Fruit fly (Drosophila melanogaster): Measurements from ENCODE around the gene CG32533.

Gene CG32533

dm6 chrX:19479134-19479533, at the start of gene CG32533:
Gene CG32533, minus strand, starts transcription at chrX:19479411.
- TF ChIP-seq CG11247 (GFP tag; IDR thresholded peaks at IDR 0.05) (no peak), salm (tag; optimal IDR thresholded peaks at IDR 0.05) (no peak), Dref (GFP tag; IDR thresholded peaks at IDR 0.05) (peak; percentile 54), ci (GFP tag; IDR thresholded peaks at IDR 0.05) (no peak), crp (GFP tag; optimal IDR thresholded peaks at IDR 0.05) (peak in 1 of 2 experiments; percentile 62), BtbVII (GFP tag; optimal IDR thresholded peaks at IDR 0.05) (no peak), croc (GFP tag; conservative IDR thresholded peaks at IDR 0.05) (no peak), CG34422 (GFP tag; IDR thresholded peaks at IDR 0.05) (no peak), MBD-R2 (GFP tag; IDR thresholded peaks at IDR 0.05) (peak; percentile 38; the same call in 1 of the 2 replicates), CG31441 (GFP tag; IDR thresholded peaks at IDR 0.05) (no peak), bbx (GFP tag; IDR thresholded peaks at IDR 0.05; ENCODE audit: partially characterized antibody) (0 out of 2 replicates have a peak, but pooled peaks have one; percentile 13), CG7271 (tag; optimal IDR thresholded peaks at IDR 0.05) (no peak), CG3726 (GFP tag; IDR thresholded peaks at IDR 0.05) (no peak), CG17829 (tag; optimal IDR thresholded peaks at IDR 0.05) (no peak), CG15011 (GFP tag; optimal IDR thresholded peaks at IDR 0.05) (no peak), CG31365 (tag; optimal IDR thresholded peaks at IDR 0.05) (no peak), CoRest (tag; optimal IDR thresholded peaks at IDR 0.05) (no peak), CG9932 (GFP tag; IDR thresholded peaks at IDR 0.05) (no peak), CG5953 (GFP tag; IDR thresholded peaks at IDR 0.05) (no peak), CG9817 (tag; optimal IDR thresholded peaks at IDR 0.05) (no peak), tna (GFP tag; IDR thresholded peaks at IDR 0.05; ENCODE audit: partially characterized antibody) (peak; percentile 32; the same call in 1 of the 2 replicates), CG13287 (GFP tag; IDR thresholded peaks at IDR 0.05; ENCODE audit: partially characterized antibody) (peak; percentile 9; the same call in 1 of the 2 replicates), Pdp1 (GFP tag; optimal IDR thresholded peaks at IDR 0.05) (peak in 1 of 2 experiments; percentile 43), GATAe (GFP tag; conservative IDR thresholded peaks at IDR 0.05) (no peak), emc (GFP tag; optimal IDR thresholded peaks at IDR 0.05) (no peak), CG34224 (GFP tag; IDR thresholded peaks at IDR 0.05; ENCODE audit: partially characterized antibody) (0 out of 3 replicates have a peak, but pooled peaks have one; percentile 6), sr (GFP tag; IDR thresholded peaks at IDR 0.05) (no peak), Scr (GFP tag; IDR thresholded peaks at IDR 0.05; ENCODE audit: partially characterized antibody) (0 out of 2 replicates have a peak, but pooled peaks have one; percentile 8), MESR4 (GFP tag; optimal IDR thresholded peaks at IDR 0.05) (peak; percentile 21)

- TF ChIP-seq Adf1 (GFP tag; IDR thresholded peaks at IDR 0.05) = peak; percentile 76
- TF ChIP-seq Dref (GFP tag; IDR thresholded peaks at IDR 0.05) = 0 out of 2 replicates have a peak, but pooled peaks have one; percentile 15
- peak; percentile 38 for TF ChIP-seq CG32532 (GFP tag; IDR thresholded peaks at IDR 0.05)
- peak; percentile 54 for TF ChIP-seq YL-1 (GFP tag; optimal IDR thresholded peaks at IDR 0.05)
- TF ChIP-seq cg (GFP tag; optimal IDR thresholded peaks at IDR 0.05) = peak; percentile 97
- TF ChIP-seq h (optimal IDR thresholded peaks at IDR 0.05) = no peak
- TF ChIP-seq CG15479 (GFP tag; optimal IDR thresholded peaks at IDR 0.05) = peak; percentile 63
- TF ChIP-seq chm (GFP tag; IDR thresholded peaks at IDR 0.05) = 0 out of 2 replicates have a peak, but pooled peaks have one; percentile 55
- no peak for TF ChIP-seq Spps (tag; optimal IDR thresholded peaks at IDR 0.05)
- TF ChIP-seq CG9727 (GFP tag; optimal IDR thresholded peaks at IDR 0.05) = no peak
- TF ChIP-seq ci (GFP tag; IDR thresholded peaks at IDR 0.05) = 0 out of 3 replicates have a peak, but pooled peaks have one; percentile 31
- peak; percentile 40 for TF ChIP-seq CG4617 (GFP tag; optimal IDR thresholded peaks at IDR 0.05; ENCODE audit: borderline replicate concordance)
- TF ChIP-seq Pdp1 (GFP tag; optimal IDR thresholded peaks at IDR 0.05) = peak in 1 of 2 experiments; percentile 4
- TF ChIP-seq crp (GFP tag; optimal IDR thresholded peaks at IDR 0.05) = peak in 1 of 2 experiments; percentile 29
- TF ChIP-seq Med (GFP tag) = peak; percentile 23
- TF ChIP-seq z (GFP tag; IDR thresholded peaks at IDR 0.05) = no peak
- no peak for TF ChIP-seq CG1832 (GFP tag; optimal IDR thresholded peaks at IDR 0.05)
- 0 out of 2 replicates have a peak, but pooled peaks have one; percentile 14 for TF ChIP-seq sna (GFP tag; IDR thresholded peaks at IDR 0.05; ENCODE audit: partially characterized antibody)
- TF ChIP-seq CG6272 (GFP tag; IDR thresholded peaks at IDR 0.05) = 0 out of 2 replicates have a peak, but pooled peaks have one; percentile 20
- peak; percentile 21 for TF ChIP-seq pzg (GFP tag; optimal IDR thresholded peaks at IDR 0.05)
- TF ChIP-seq chinmo (GFP tag; IDR thresholded peaks at IDR 0.05; ENCODE audit: partially characterized antibody) = peak; percentile 67; the same call in 1 of the 4 replicates
- no peak for TF ChIP-seq Camta (GFP tag; optimal IDR thresholded peaks at IDR 0.05)
- TF ChIP-seq HmgZ (tag; optimal IDR thresholded peaks at IDR 0.05) = peak; percentile 44
- TF ChIP-seq MESR4 (GFP tag; optimal IDR thresholded peaks at IDR 0.05) = peak; percentile 42
- TF ChIP-seq CG34422 (GFP tag; IDR thresholded peaks at IDR 0.05) = peak; percentile 48; the same call in 1 of the 3 replicates
- peak; percentile 28; the same call in 1 of the 2 replicates for TF ChIP-seq MBD-R2 (GFP tag; IDR thresholded peaks at IDR 0.05)
- peak; percentile 94 for TF ChIP-seq CoRest (tag; optimal IDR thresholded peaks at IDR 0.05)
Observed at dm6 chrX:19522597-19522996, 43.4 kb upstream of the CG32533 start.
